Worm (Caenorhabditis elegans): ENCODE measurements around the gene W08G11.1.
"Not testable (repeated sequence)": the region's sequence is repeated elsewhere in the genome, so short reads cannot be mapped to it uniquely, and the experiment has no call there.

Gene W08G11.1

DNA sequence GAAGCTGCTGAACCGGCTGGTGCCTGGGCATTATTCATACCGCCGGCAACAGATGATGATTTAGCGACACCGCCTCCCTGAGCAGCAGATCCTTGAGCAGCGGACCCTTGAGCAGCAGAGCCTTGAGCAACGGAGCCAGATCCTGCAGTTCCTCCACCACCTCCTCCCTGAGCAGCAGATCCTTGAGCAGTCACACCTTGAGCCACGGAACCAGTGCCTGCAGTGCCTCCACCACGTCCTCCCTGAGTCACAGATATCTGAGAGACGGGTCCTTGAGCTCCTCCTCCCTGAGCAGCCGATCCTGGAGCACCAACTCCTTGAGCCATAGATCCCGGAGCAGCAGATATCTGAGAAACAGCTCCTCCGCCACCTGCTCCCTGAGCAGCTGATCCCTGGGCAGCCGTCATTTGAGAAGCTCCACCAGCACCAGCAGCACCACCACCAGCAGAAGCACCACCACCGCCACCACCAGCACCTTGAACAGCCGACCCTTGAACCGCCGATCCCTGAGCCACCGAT is 29.6 kb downstream of the W08G11.1 start:
- TF ChIP-seq fkh-10 (GFP tag; optimal IDR thresholded peaks at IDR 0.05) (no peak), dve-1 (tag; optimal IDR thresholded peaks at IDR 0.05) (no peak)

ce11 chrV:16377188-16377587 is 30.3 kb downstream of the W08G11.1 start:
- TF ChIP-seq pha-2 (tag; optimal IDR thresholded peaks at IDR 0.05): no peak
- TF ChIP-seq ceh-22 (tag; optimal IDR thresholded peaks at IDR 0.05): no peak
- peak; percentile 24 for TF ChIP-seq elt-4 (tag; optimal IDR thresholded peaks at IDR 0.05)
- no peak for TF ChIP-seq ceh-9 (tag; optimal IDR thresholded peaks at IDR 0.05)
- TF ChIP-seq hlh-8 (tag; optimal IDR thresholded peaks at IDR 0.05): no peak
- no peak for TF ChIP-seq tbx-2 (tag; optimal IDR thresholded peaks at IDR 0.05)

DNA sequence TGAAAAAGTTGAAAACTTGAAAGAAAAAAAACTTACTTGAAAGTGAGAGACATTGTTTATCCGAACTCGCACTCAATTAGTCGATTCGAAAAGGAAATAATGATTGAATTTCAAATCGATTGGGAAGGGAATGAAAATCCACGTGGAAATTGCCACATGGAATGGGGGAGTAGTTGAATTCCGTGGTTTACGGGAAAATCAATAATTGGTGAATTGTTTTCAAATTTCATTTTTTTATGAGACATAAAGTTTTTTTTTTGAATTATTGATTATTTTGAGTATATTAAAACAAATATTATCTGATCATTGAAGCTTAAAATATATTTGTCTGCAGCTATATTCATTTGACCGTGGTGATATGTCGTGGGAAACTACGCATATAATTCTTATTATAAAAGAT is 31.0 kb downstream of the W08G11.1 start, which contains the start of gene F13A7.1:
Gene F13A7.1, minus strand, starts transcription at position 101 of the 400 bp plus-strand sequence.
- TF ChIP-seq ttx-3 (tag; optimal IDR thresholded peaks at IDR 0.05) (no peak), madf-2 (tag; optimal IDR thresholded peaks at IDR 0.05) (no peak), K09A11.1 (tag; optimal IDR thresholded peaks at IDR 0.05; ENCODE audit: insufficient read depth) (no peak), F13H6.1 (tag; optimal IDR thresholded peaks at IDR 0.05) (no peak)

ce11 chrV:16382949-16383348 is 36.1 kb downstream of the W08G11.1 start:
- TF ChIP-seq K09A11.1 (tag; optimal IDR thresholded peaks at IDR 0.05; ENCODE audit: insufficient read depth): no peak

DNA sequence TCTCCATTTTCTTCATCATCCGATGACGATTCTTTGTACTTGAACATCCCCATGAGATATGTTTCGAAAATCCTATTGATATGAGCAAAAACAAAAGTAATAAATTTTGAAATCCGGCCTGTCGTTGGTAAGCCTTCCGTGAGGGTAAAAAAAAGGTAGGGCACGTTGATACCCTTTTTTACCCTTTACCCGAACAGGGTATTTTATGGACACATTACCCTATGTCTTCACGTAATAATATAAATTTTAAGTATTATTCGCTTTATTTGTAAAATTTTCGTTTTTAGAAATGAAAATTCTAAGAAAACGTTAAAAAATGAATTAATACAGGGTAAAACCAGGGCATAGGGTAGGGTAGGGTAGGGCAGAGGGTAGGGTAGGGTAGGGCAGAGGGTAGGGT is 36.9 kb downstream of the W08G11.1 start, which contains the start of gene F13A7.7:
Gene F13A7.7, minus strand, starts transcription at position 101 of the 400 bp plus-strand sequence.
- TF ChIP-seq eyg-1, pat-9, F13H6.1 (tag; optimal IDR thresholded peaks at IDR 0.05): not testable (repeated sequence)

ce11 chrV:16388268-16388667 is 41.4 kb downstream of the W08G11.1 start, which contains the start of gene sri-65:
Gene sri-65 (minus strand): TSS chrV:16388368.
- TF ChIP-seq ceh-18 (tag; optimal IDR thresholded peaks at IDR 0.05): no peak
- TF ChIP-seq hlh-15 (tag; optimal IDR thresholded peaks at IDR 0.05): no peak
- no peak for TF ChIP-seq rnt-1 (tag; optimal IDR thresholded peaks at IDR 0.05)
- TF ChIP-seq unc-42 (tag; optimal IDR thresholded peaks at IDR 0.05): no peak
- TF ChIP-seq ceh-30 (tag; optimal IDR thresholded peaks at IDR 0.05): no peak
- TF ChIP-seq dmd-4 (tag; optimal IDR thresholded peaks at IDR 0.05; ENCODE audit: borderline replicate concordance): no peak
- no peak for TF ChIP-seq ama-1 (optimal IDR thresholded peaks at IDR 0.05)
- no peak for TF ChIP-seq K02D7.2 (tag; optimal IDR thresholded peaks at IDR 0.05)
- no peak for TF ChIP-seq pha-4 (tag; optimal IDR thresholded peaks at IDR 0.05)

ce11 chrV:16390655-16391054 is 43.8 kb downstream of the W08G11.1 start, which contains the start of gene gst-44:
Gene gst-44 (plus strand): TSS chrV:16390891.
- TF ChIP-seq tbx-7 (tag; optimal IDR thresholded peaks at IDR 0.05): no peak
- TF ChIP-seq dmd-4 (tag; optimal IDR thresholded peaks at IDR 0.05; ENCODE audit: borderline replicate concordance): no peak
- no peak for TF ChIP-seq ceh-18 (tag; optimal IDR thresholded peaks at IDR 0.05)
- TF ChIP-seq zip-5 (tag; optimal IDR thresholded peaks at IDR 0.05): no peak

DNA sequence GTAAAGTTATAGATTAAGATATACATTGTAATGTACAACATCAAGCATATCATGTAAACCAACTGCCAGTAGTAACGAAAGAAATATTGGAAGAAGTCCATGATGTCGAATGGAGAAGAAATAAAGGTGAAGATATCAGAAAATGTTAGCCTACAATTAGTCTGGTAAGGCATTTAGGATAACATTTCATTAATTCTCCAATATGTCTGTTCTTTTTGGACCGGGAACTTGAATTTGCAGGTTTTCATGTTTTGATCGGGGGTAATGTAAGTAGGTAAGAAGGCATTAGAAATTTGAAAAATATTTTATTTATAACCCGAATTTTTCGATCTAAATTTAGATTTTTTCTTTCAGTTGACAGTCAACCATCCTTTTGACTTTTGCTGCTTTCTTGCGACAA is 46.9 kb downstream of the W08G11.1 start, which contains the start of gene srd-63:
Gene srd-63, minus strand, starts transcription at position 101 of the 400 bp plus-strand sequence.
- no peak for TF ChIP-seq ahr-1 (tag; optimal IDR thresholded peaks at IDR 0.05)
- no peak for TF ChIP-seq sox-2 (GFP tag; IDR thresholded peaks at IDR 0.05)
- TF ChIP-seq pag-3 (tag; optimal IDR thresholded peaks at IDR 0.05; ENCODE audit: borderline replicate concordance): no peak
- TF ChIP-seq ceh-9 (tag; optimal IDR thresholded peaks at IDR 0.05): no peak
- TF ChIP-seq pat-9 (tag; optimal IDR thresholded peaks at IDR 0.05): no peak
- TF ChIP-seq ama-1 (optimal IDR thresholded peaks at IDR 0.05): no peak
- TF ChIP-seq ceh-19 (GFP tag; optimal IDR thresholded peaks at IDR 0.05): no peak
- no peak for TF ChIP-seq ceh-24 (tag; optimal IDR thresholded peaks at IDR 0.05)
- no peak for TF ChIP-seq lim-6 (tag; optimal IDR thresholded peaks at IDR 0.05)
- no peak for TF ChIP-seq ceh-14 (tag; optimal IDR thresholded peaks at IDR 0.05)
- TF ChIP-seq C08G9.2 (tag; optimal IDR thresholded peaks at IDR 0.05): no peak

All from whole organism, late embryonic.